Worm (Caenorhabditis elegans) whole organism, early embryonic: ENCODE measurements around the gene lin-33.

Experiments used
- ama-1 ChIP-seq: fragments of 150-350 bp; optimal IDR thresholded peaks from 2 replicates; lab custom pipeline; 2014
- ceh-13 ChIP-seq: fragments of 200-800 bp; sonication (Bioruptor generic); optimal IDR thresholded peaks from 2 replicates; lab custom pipeline; 2018; ENCODE audit warnings: mild to moderate bottlenecking, missing genetic modification characterization, missing compliant biosample characterization
- flt-1 ChIP-seq: fragments of 200-800 bp; sonication (Bioruptor generic); IDR thresholded peaks from 2 replicates; pipeline ENCODE4 v1.3.6; 2022; ENCODE audit warnings: missing genetic modification characterization, missing compliant biosample characterization
- hmbx-1 ChIP-seq: sonication (generic microtip); optimal IDR thresholded peaks from 2 replicates; lab custom pipeline; 2016; ENCODE audit warnings: mild to moderate bottlenecking, missing genetic modification characterization, missing compliant biosample characterization
- tbx-11 ChIP-seq: fragments of 200-800 bp; sonication (Bioruptor generic); IDR thresholded peaks from 2 replicates; pipeline ENCODE4 v1.3.6; 2022; ENCODE audit warnings: missing genetic modification characterization, missing compliant biosample characterization

DNA sequence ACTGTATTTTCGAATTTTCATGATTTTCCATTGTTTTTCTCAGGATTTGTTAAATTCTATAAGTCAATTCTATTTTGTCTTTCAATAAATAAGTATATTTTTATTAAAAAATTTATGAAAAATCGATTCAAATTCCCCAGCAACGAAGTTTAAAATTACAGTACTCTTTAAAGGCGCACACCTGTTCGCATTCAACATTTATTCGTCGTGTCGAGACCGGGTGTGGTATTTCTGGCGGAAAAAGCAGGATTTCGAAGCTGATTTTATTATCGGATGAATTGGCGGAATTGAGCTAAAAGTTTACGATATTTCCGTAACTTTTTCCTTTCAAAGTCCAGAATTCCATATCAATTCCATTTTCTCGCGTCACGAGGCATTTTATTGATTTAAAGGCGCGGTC lies 15.0 kb downstream of the lin-33 start:
- TF ChIP-seq flt-1 (GFP tag; lab: Robert Waterston, UW) (no peak), ama-1 (lab: Kevin White, UChicago) (no peak), ceh-13 (GFP tag; lab: Kevin White, UChicago) (no peak), hmbx-1 (tag; lab: Kevin White, UChicago) (no peak), tbx-11 (GFP tag; lab: Robert Waterston, UW) (no peak)
